Fruit fly (Drosophila melanogaster) whole organism, wandering third instar larva: ENCODE measurements around the gene CG43155.

Source experiments
- CrebA ChIP-seq: fragments of 200-800 bp; sonication (Bioruptor generic); optimal IDR thresholded peaks from 2 replicates; lab custom pipeline; 2016; ENCODE audit warnings: missing biosample characterization, mild to moderate bottlenecking, missing genetic modification characterization, borderline replicate concordance
- Dif ChIP-seq: fragments of 200-275, 200-300 bp; sonication (Bioruptor generic); optimal IDR thresholded peaks from 2 replicates; lab custom pipeline; 2018; ENCODE audit warnings: missing biosample characterization, missing genetic modification characterization; ENCODE audit not compliant: partially characterized antibody
- GATAd ChIP-seq: sonication (Bioruptor generic); optimal IDR thresholded peaks from 2 replicates; lab custom pipeline; 2016; ENCODE audit warnings: missing biosample characterization, missing genetic modification characterization
- HLH106 ChIP-seq: fragments of 200-800 bp; optimal IDR thresholded peaks from 3 replicates; lab custom pipeline; 2019; ENCODE audit warnings: missing biosample characterization, mild to moderate bottlenecking, missing genetic modification characterization, moderate library complexity
- Hnf4 ChIP-seq: fragments of 200-800 bp; sonication (Bioruptor generic); optimal IDR thresholded peaks from 2 replicates; lab custom pipeline; 2016; ENCODE audit warnings: missing biosample characterization, mild to moderate bottlenecking, missing genetic modification characterization
- Hr83 ChIP-seq: fragments of 200-300 bp; sonication (Bioruptor generic); optimal IDR thresholded peaks from 2 replicates; lab custom pipeline; 2016; ENCODE audit warnings: missing biosample characterization, mild to moderate bottlenecking, missing genetic modification characterization, moderate library complexity; ENCODE audit not compliant: poor library complexity, severe bottlenecking
- Jra ChIP-seq: sonication (Bioruptor generic); optimal IDR thresholded peaks from 2 replicates; lab custom pipeline; 2016; ENCODE audit warnings: missing biosample characterization, missing genetic modification characterization
- Mio ChIP-seq: sonication (Bioruptor generic); optimal IDR thresholded peaks from 2 replicates; lab custom pipeline; 2016; ENCODE audit warnings: missing biosample characterization, missing genetic modification characterization
- Myc ChIP-seq: fragments of >200 bp; optimal IDR thresholded peaks from 2 replicates; lab custom pipeline; 2017
- N ChIP-seq: fragments of >200 bp; optimal IDR thresholded peaks from 2 replicates; lab custom pipeline; 2018; ENCODE audit warnings: missing biosample characterization, missing external identifiers, missing genetic modification characterization
- OdsH ChIP-seq: fragments of 200-800 bp; sonication (Bioruptor generic); optimal IDR thresholded peaks from 2 replicates; lab custom pipeline; 2016; ENCODE audit warnings: missing biosample characterization, mild to moderate bottlenecking, missing genetic modification characterization
- Rel ChIP-seq, 2 experiments: fragments of 200-800 bp; sonication (Bioruptor generic) in 1 of 2; optimal IDR thresholded peaks; 2 replicates in 1 of 2; 3 replicates in 1 of 2; lab custom pipeline; 2016 to 2019; ENCODE audit warnings: mild to moderate bottlenecking in 2 of 2, missing biosample characterization in 2 of 2, missing genetic modification characterization in 2 of 2, moderate library complexity in 1 of 2
- Sp1 ChIP-seq: fragments of 200-800 bp; sonication (Bioruptor generic); optimal IDR thresholded peaks from 3 replicates; lab custom pipeline; 2019; ENCODE audit warnings: missing biosample characterization, mild to moderate bottlenecking, missing genetic modification characterization, moderate library complexity
- Vsx2 ChIP-seq: fragments of 200-300, 225-300 bp; sonication (Bioruptor generic); optimal IDR thresholded peaks from 2 replicates; lab custom pipeline; 2018; ENCODE audit warnings: missing biosample characterization, missing genetic modification characterization; ENCODE audit not compliant: partially characterized antibody
- br ChIP-seq: fragments of 200-800 bp; sonication (Bioruptor generic); optimal IDR thresholded peaks from 2 replicates; lab custom pipeline; 2016; ENCODE audit warnings: missing biosample characterization, missing genetic modification characterization
- brk ChIP-seq: fragments of 200-800 bp; sonication (Bioruptor generic); optimal IDR thresholded peaks from 2 replicates; lab custom pipeline; 2016; ENCODE audit warnings: missing biosample characterization, mild to moderate bottlenecking, missing genetic modification characterization
- dl ChIP-seq, 2 experiments: fragments of 175-275, 200-275 bp in 1 of 2; fragments of 200-275 bp in 1 of 2; sonication (Bioruptor generic); optimal IDR thresholded peaks; lab custom pipeline; 2018; ENCODE audit warnings: mild to moderate bottlenecking in 2 of 2, missing biosample characterization in 2 of 2, missing genetic modification characterization in 2 of 2, moderate library complexity in 2 of 2; ENCODE audit not compliant: partially characterized antibody in 2 of 2, insufficient read depth in 1 of 2
- dmrt93B ChIP-seq: fragments of 200-800 bp; sonication (Bioruptor generic); optimal IDR thresholded peaks from 2 replicates; lab custom pipeline; 2018; ENCODE audit warnings: missing biosample characterization, mild to moderate bottlenecking, missing genetic modification characterization
- dsf ChIP-seq: sonication (Bioruptor generic); optimal IDR thresholded peaks from 2 replicates; lab custom pipeline; 2016; ENCODE audit warnings: missing biosample characterization, missing genetic modification characterization, borderline replicate concordance
- ey ChIP-seq: fragments of 200-800 bp; sonication (Bioruptor generic); optimal IDR thresholded peaks from 2 replicates; lab custom pipeline; 2016; ENCODE audit warnings: missing biosample characterization, missing genetic modification characterization
- foxo ChIP-seq, 2 experiments: fragments of 200-800 bp; sonication (Bioruptor generic); optimal IDR thresholded peaks; 2 replicates in 1 of 2; 3 replicates in 1 of 2; lab custom pipeline; 2016 to 2017; ENCODE audit warnings: missing biosample characterization in 2 of 2, missing genetic modification characterization in 2 of 2
- h ChIP-seq: fragments of 200-800 bp; sonication (Bioruptor generic); optimal IDR thresholded peaks from 3 replicates; lab custom pipeline; 2016; ENCODE audit warnings: missing biosample characterization, mild to moderate bottlenecking, missing genetic modification characterization
- jim ChIP-seq: fragments of 175-275, 200-325 bp; sonication (Bioruptor generic); optimal IDR thresholded peaks from 2 replicates; lab custom pipeline; 2016; ENCODE audit warnings: missing biosample characterization, mild to moderate bottlenecking, missing genetic modification characterization
- pan ChIP-seq: fragments of >200 bp; optimal IDR thresholded peaks from 2 replicates; lab custom pipeline; 2017
- psq ChIP-seq: fragments of 200-800 bp; sonication (Bioruptor generic); optimal IDR thresholded peaks from 3 replicates; lab custom pipeline; 2017; ENCODE audit warnings: missing biosample characterization, mild to moderate bottlenecking, missing genetic modification characterization, moderate library complexity
- rgr ChIP-seq: fragments of 200-800 bp; sonication (Bioruptor generic); optimal IDR thresholded peaks from 3 replicates; lab custom pipeline; 2016; ENCODE audit warnings: missing biosample characterization, mild to moderate bottlenecking, missing genetic modification characterization
- sage ChIP-seq: fragments of 200-800 bp; sonication (Bioruptor generic); optimal IDR thresholded peaks from 2 replicates; lab custom pipeline; 2016; ENCODE audit warnings: missing biosample characterization, mild to moderate bottlenecking, missing genetic modification characterization
- sv ChIP-seq: fragments of 200-800 bp; sonication (Bioruptor generic); optimal IDR thresholded peaks from 3 replicates; lab custom pipeline; 2016; ENCODE audit warnings: missing biosample characterization, missing genetic modification characterization
- tai ChIP-seq: sonication (Bioruptor generic); optimal IDR thresholded peaks from 2 replicates; lab custom pipeline; 2016; ENCODE audit warnings: missing biosample characterization, missing genetic modification characterization
- usp ChIP-seq: fragments of >200 bp; optimal IDR thresholded peaks from 2 replicates; lab custom pipeline; 2017; ENCODE audit warnings: missing biosample characterization, missing genetic modification characterization
- woc ChIP-seq: sonication (Bioruptor generic); optimal IDR thresholded peaks from 2 replicates; lab custom pipeline; 2016; ENCODE audit warnings: missing biosample characterization, mild to moderate bottlenecking, missing genetic modification characterization

Gene CG43155

DNA sequence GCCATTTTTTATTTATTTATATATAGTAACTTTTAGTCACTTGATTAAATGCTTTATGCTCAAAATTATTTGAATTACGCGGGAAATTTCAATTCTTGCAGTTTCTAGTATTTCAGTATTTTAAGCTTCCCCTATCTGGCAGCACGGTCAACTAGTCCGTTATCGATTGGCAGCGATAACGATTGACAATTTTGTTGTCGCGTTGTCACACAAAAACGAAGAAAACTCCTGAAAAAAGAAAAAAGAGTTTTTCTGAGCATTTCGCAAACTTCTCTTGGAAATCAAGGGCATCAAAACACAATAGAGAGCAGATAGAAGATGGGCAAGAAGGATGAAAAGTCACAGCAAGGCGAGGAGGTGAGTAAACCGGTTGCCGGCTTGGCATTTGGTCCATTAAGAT lies 25.5 kb downstream of the CG43155 start, which contains the start of gene Spase25:
Spase25 (plus strand) TSS at position 176 of the 400 bp plus-strand sequence.
- TF ChIP-seq Hr83 (GFP tag; lab: Kevin White, UChicago) (no peak), Rel (GFP tag; optimal IDR thresholded peaks at IDR 0.05; lab: Kevin White, UChicago) (no peak), Rel (tag; optimal IDR thresholded peaks at IDR 0.05; lab: Kevin White, UChicago) (peak; percentile 21), dmrt93B (no peak), sv (GFP tag; lab: Kevin White, UChicago) (no peak), woc (GFP tag; lab: Kevin White, UChicago) (no peak), Mio (GFP tag; lab: Kevin White, UChicago) (no peak), CrebA (GFP tag; lab: Kevin White, UChicago) (peak; percentile 87)

dm6 chrX:11491473-11491872 lies 31.9 kb downstream of the CG43155 start, which contains the start of gene CG33235:
Gene CG33235, minus strand, starts transcription at chrX:11491573.
- TF ChIP-seq pan (lab: Kevin White, UChicago) = no peak
- TF ChIP-seq rgr (GFP tag; lab: Kevin White, UChicago) = no peak
- no peak for TF ChIP-seq dsf
- TF ChIP-seq HLH106 (tag; lab: Kevin White, UChicago) = no peak
- no peak for TF ChIP-seq dmrt93B
- TF ChIP-seq ey = no peak
- no peak for TF ChIP-seq GATAd (GFP tag; lab: Kevin White, UChicago)
- no peak for TF ChIP-seq Hnf4
- no peak for TF ChIP-seq OdsH (GFP tag; lab: Kevin White, UChicago)
- no peak for TF ChIP-seq N (GFP tag; lab: Kevin White, UChicago)
- no peak for TF ChIP-seq Jra (GFP tag; lab: Kevin White, UChicago)
- no peak for TF ChIP-seq sv (GFP tag; lab: Kevin White, UChicago)
- no peak for TF ChIP-seq Vsx2 (GFP tag; lab: Kevin White, UChicago)
- no peak for TF ChIP-seq usp (GFP tag; lab: Kevin White, UChicago)
- no peak for TF ChIP-seq jim (GFP tag; lab: Kevin White, UChicago)

dm6 chrX:11492205-11492604 lies 32.6 kb downstream of the CG43155 start:
- TF ChIP-seq Jra (GFP tag; lab: Kevin White, UChicago) (no peak), Rel (GFP tag; optimal IDR thresholded peaks at IDR 0.05; lab: Kevin White, UChicago) (no peak), Rel (tag; optimal IDR thresholded peaks at IDR 0.05; lab: Kevin White, UChicago) (no peak), br (GFP tag; lab: Kevin White, UChicago) (no peak), brk (GFP tag; lab: Kevin White, UChicago) (no peak), sv (GFP tag; lab: Kevin White, UChicago) (no peak), Myc (no peak), Hnf4 (no peak), N (GFP tag; lab: Kevin White, UChicago) (no peak), tai (GFP tag; lab: Kevin White, UChicago) (no peak), Dif (no peak), CrebA (GFP tag; lab: Kevin White, UChicago) (no peak), dl (GFP tag; optimal IDR thresholded peaks at IDR 0.05; lab: Kevin White, UChicago; ENCODE audit: insufficient read depth in 1 of 2, partially characterized antibody in 2 of 2) (no peak), h (GFP tag; lab: Kevin White, UChicago) (no peak), dmrt93B (no peak), rgr (GFP tag; lab: Kevin White, UChicago) (no peak), sage (GFP tag; lab: Kevin White, UChicago) (no peak), ey (no peak), foxo (GFP tag; optimal IDR thresholded peaks at IDR 0.05; lab: Kevin White, UChicago) (no peak), OdsH (GFP tag; lab: Kevin White, UChicago) (no peak)

dm6 chrX:11492916-11493590 lies 33.5 kb downstream of the CG43155 start, which contains the start of gene Drak:
Gene Drak, plus strand, starts transcription at chrX:11493135.
- TF ChIP-seq Hr83 (GFP tag; lab: Kevin White, UChicago) = peak; percentile 24
- TF ChIP-seq h (GFP tag; lab: Kevin White, UChicago) = peak; percentile 17
- peak; percentile 23 for TF ChIP-seq Dif
- TF ChIP-seq Sp1 (GFP tag; lab: Kevin White, UChicago) = peak; percentile 39
- TF ChIP-seq psq (GFP tag; lab: Kevin White, UChicago) = peak; percentile 28
- TF ChIP-seq Rel (GFP tag; optimal IDR thresholded peaks at IDR 0.05; lab: Kevin White, UChicago) = no peak
- peak; percentile 66 for TF ChIP-seq Rel (tag; optimal IDR thresholded peaks at IDR 0.05; lab: Kevin White, UChicago)
- TF ChIP-seq rgr (GFP tag; lab: Kevin White, UChicago) = no peak
- no peak for TF ChIP-seq CrebA (GFP tag; lab: Kevin White, UChicago)
- TF ChIP-seq sage (GFP tag; lab: Kevin White, UChicago) = no peak
